Fruit fly (Drosophila melanogaster) Kc167 (cell line): ENCODE measurements around the gene CG5160.

ENCODE experiments used
- h ChIP-seq: fragments of >200 bp; optimal IDR thresholded peaks from 3 replicates; lab custom pipeline; 2018; ENCODE audit warnings: missing external identifiers
- psq ChIP-seq: fragments of >200 bp; optimal IDR thresholded peaks from 2 replicates; lab custom pipeline; 2017; ENCODE audit warnings: missing external identifiers

- TF ChIP-seq h (lab: Kevin White, UChicago) (no peak), psq (lab: Kevin White, UChicago) (no peak)
Measured at dm6 chr2L:7436492-7437324, 38.2 kb upstream of the CG5160 start.
